Fruit fly (Drosophila melanogaster): ENCODE data around the gene CG13373.

DNA sequence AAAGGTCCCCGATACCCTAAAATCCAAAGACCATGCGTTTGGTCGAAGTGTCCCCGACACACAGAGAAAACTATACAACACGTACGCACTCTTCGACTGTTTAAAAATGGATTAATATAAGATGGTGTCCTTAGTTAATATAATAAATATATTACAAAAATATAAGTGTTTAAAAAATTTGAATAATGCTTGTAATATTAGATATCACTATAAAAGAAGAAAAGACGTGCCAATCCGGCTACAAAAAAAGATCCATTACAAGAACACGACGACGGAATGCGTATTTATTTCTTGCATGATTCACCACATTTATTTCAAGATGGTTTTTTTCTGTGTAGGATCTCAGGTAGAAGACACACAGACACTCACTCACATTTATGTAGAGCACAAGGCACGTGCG is 19.0 kb upstream of the CG13373 start:
- TF ChIP-seq Myc (optimal IDR thresholded peaks at IDR 0.05) (no peak), insv (optimal IDR thresholded peaks at IDR 0.05) (no peak)
